Fruit fly (Drosophila melanogaster): ENCODE data around the gene CG31093.

Gene CG31093

dm6 chr3R:25790371-25790770 lies at the start of gene CG31093:
Gene CG31093, minus strand, starts transcription at chr3R:25790471.
- TF ChIP-seq CG6808 (GFP tag; optimal IDR thresholded peaks at IDR 0.05) (no peak), CG4318 (GFP tag; optimal IDR thresholded peaks at IDR 0.05) (no peak), Eip75B (GFP tag; optimal IDR thresholded peaks at IDR 0.05) (no peak)

dm6 chr3R:25831799-25832280 lies 41.6 kb upstream of the CG31093 start, which contains the start of the genes Mst57Da and alpha4GT2:
Gene Mst57Da, minus strand, starts transcription at chr3R:25831899.
Gene alpha4GT2, plus strand, starts transcription at chr3R:25832230.
- TF ChIP-seq Sox102F (GFP tag; optimal IDR thresholded peaks at IDR 0.05) (no peak), CG9139 (GFP tag; optimal IDR thresholded peaks at IDR 0.05) (no peak), CG7368 (GFP tag; optimal IDR thresholded peaks at IDR 0.05) (no peak), salr (GFP tag; optimal IDR thresholded peaks at IDR 0.05) (no peak), spab (GFP tag; optimal IDR thresholded peaks at IDR 0.05) (no peak), CG34406 (GFP tag; optimal IDR thresholded peaks at IDR 0.05) (no peak), Lpt (GFP tag; optimal IDR thresholded peaks at IDR 0.05) (no peak), fd59A (GFP tag; optimal IDR thresholded peaks at IDR 0.05) (no peak), achi (GFP tag; optimal IDR thresholded peaks at IDR 0.05) (no peak), esn (GFP tag; optimal IDR thresholded peaks at IDR 0.05) (no peak), lz (GFP tag; optimal IDR thresholded peaks at IDR 0.05) (no peak), Blimp-1 (GFP tag; optimal IDR thresholded peaks at IDR 0.05) (no peak), CG6854 (GFP tag; optimal IDR thresholded peaks at IDR 0.05) (no peak), CG32006 (GFP tag; optimal IDR thresholded peaks at IDR 0.05) (no peak), CG6792 (GFP tag; optimal IDR thresholded peaks at IDR 0.05) (no peak), Smox (GFP tag; optimal IDR thresholded peaks at IDR 0.05) (no peak), Hr38 (GFP tag; optimal IDR thresholded peaks at IDR 0.05) (no peak), Met (GFP tag; optimal IDR thresholded peaks at IDR 0.05) (no peak), fd85E (GFP tag; optimal IDR thresholded peaks at IDR 0.05) (no peak), CG3032 (tag; optimal IDR thresholded peaks at IDR 0.05) (no peak)

dm6 chr3R:25830814-25831213 lies 40.5 kb upstream of the CG31093 start, which contains the start of gene Mst57Db:
Gene Mst57Db, minus strand, starts transcription at chr3R:25830914.
- no peak for TF ChIP-seq CG7368 (GFP tag; optimal IDR thresholded peaks at IDR 0.05)
- TF ChIP-seq dsx (GFP tag; optimal IDR thresholded peaks at IDR 0.05; ENCODE audit: poor library complexity, severe bottlenecking): no peak
- TF ChIP-seq Lpt (GFP tag; optimal IDR thresholded peaks at IDR 0.05): no peak
- no peak for TF ChIP-seq dac (GFP tag; optimal IDR thresholded peaks at IDR 0.05)
- TF ChIP-seq salr (GFP tag; optimal IDR thresholded peaks at IDR 0.05): no peak
- TF ChIP-seq CG11294 (GFP tag; IDR thresholded peaks at IDR 0.05): no peak
- TF ChIP-seq CG8319 (GFP tag; optimal IDR thresholded peaks at IDR 0.05): no peak
- no peak for TF ChIP-seq lz (GFP tag; optimal IDR thresholded peaks at IDR 0.05)
- no peak for TF ChIP-seq Ets96B (tag; optimal IDR thresholded peaks at IDR 0.05)
- no peak for TF ChIP-seq CG34406 (GFP tag; optimal IDR thresholded peaks at IDR 0.05)
- TF ChIP-seq CG16779 (tag; optimal IDR thresholded peaks at IDR 0.05): no peak
- TF ChIP-seq fkh (GFP tag; optimal IDR thresholded peaks at IDR 0.05): no peak
- no peak for TF ChIP-seq svp (GFP tag)
- no peak for TF ChIP-seq CG11902 (GFP tag; optimal IDR thresholded peaks at IDR 0.05)
- TF ChIP-seq CG3032 (tag; optimal IDR thresholded peaks at IDR 0.05): no peak

- TF ChIP-seq Met (GFP tag; optimal IDR thresholded peaks at IDR 0.05) (no peak), CG9139 (GFP tag; optimal IDR thresholded peaks at IDR 0.05) (no peak), achi (GFP tag; optimal IDR thresholded peaks at IDR 0.05) (no peak), OdsH (GFP tag; optimal IDR thresholded peaks at IDR 0.05) (no peak), CG6163 (GFP tag; IDR thresholded peaks at IDR 0.05) (no peak), fd85E (GFP tag; optimal IDR thresholded peaks at IDR 0.05) (no peak), Eip78C (GFP tag) (no peak), Ets96B (tag; optimal IDR thresholded peaks at IDR 0.05) (no peak), CG31627 (GFP tag; optimal IDR thresholded peaks at IDR 0.05) (no peak), CG10669 (GFP tag; optimal IDR thresholded peaks at IDR 0.05) (no peak), CG11294 (GFP tag; IDR thresholded peaks at IDR 0.05) (no peak), CG4318 (GFP tag; optimal IDR thresholded peaks at IDR 0.05) (no peak)
Observed at dm6 chr3R:25830128-25830527, 39.9 kb upstream of the CG31093 start, which contains the start of gene Sfp96F. Gene Sfp96F, minus strand, starts transcription at chr3R:25830228.

Measured in whole organism, prepupa.